Fruit fly (Drosophila melanogaster) whole organism, embryonic: ENCODE results near the gene att-ORFB.

Source experiments
- CG6272 ChIP-seq: fragments of 200-800 bp; sonication (Bioruptor generic); IDR thresholded peaks from 2 replicates; pipeline ENCODE4 v1.3.6; 2022; ENCODE audit warnings: missing biosample characterization, missing genetic modification characterization
- CG8924 ChIP-seq: fragments of 200-800 bp; optimal IDR thresholded peaks from 3 replicates; lab custom pipeline; 2019; ENCODE audit warnings: missing biosample characterization, mild to moderate bottlenecking, missing genetic modification characterization, moderate library complexity
- E2f2 ChIP-seq: fragments of 200-800 bp; sonication (Bioruptor generic); IDR thresholded peaks from 2 replicates; pipeline ENCODE4 v1.3.6; 2022; ENCODE audit warnings: missing biosample characterization, missing genetic modification characterization
- Max ChIP-seq: fragments of 200-800 bp; sonication (Bioruptor generic); optimal IDR thresholded peaks from 2 replicates; lab custom pipeline; 2016; ENCODE audit warnings: missing biosample characterization, mild to moderate bottlenecking, missing genetic modification characterization
- az2 ChIP-seq: fragments of 200-800 bp; sonication (Bioruptor generic); optimal IDR thresholded peaks from 3 replicates; lab custom pipeline; 2016; ENCODE audit warnings: missing biosample characterization, missing genetic modification characterization
- chinmo ChIP-seq: fragments of 200-800 bp; sonication (Bioruptor generic); IDR thresholded peaks from 4 replicates; pipeline ENCODE4 v1.3.6; 2022; ENCODE audit warnings: missing biosample characterization, missing genetic modification characterization; ENCODE audit not compliant: partially characterized antibody
- lola ChIP-seq, 3 experiments: fragments of >200 bp in 2 of 3; fragments of 200-800 bp in 1 of 3; sonication (Bioruptor generic) in 1 of 3; optimal IDR thresholded peaks; 2 replicates each; lab custom pipeline; 2017 to 2019; ENCODE audit warnings: missing biosample characterization in 3 of 3, missing genetic modification characterization in 3 of 3, mild to moderate bottlenecking in 1 of 3, moderate library complexity in 1 of 3
- mirr ChIP-seq: fragments of 200-800 bp; sonication (Bioruptor generic); optimal IDR thresholded peaks from 3 replicates; lab custom pipeline; 2018; ENCODE audit warnings: missing biosample characterization, mild to moderate bottlenecking, missing genetic modification characterization
- trem ChIP-seq: fragments of 200-800 bp; optimal IDR thresholded peaks from 3 replicates; lab custom pipeline; 2019; ENCODE audit warnings: missing biosample characterization, mild to moderate bottlenecking, missing genetic modification characterization, moderate library complexity
- vnd ChIP-seq: fragments of 200-800 bp; sonication (Bioruptor generic); IDR thresholded peaks from 3 replicates; pipeline ENCODE4 v1.3.6; 2022; ENCODE audit warnings: missing biosample characterization, missing genetic modification characterization; ENCODE audit not compliant: partially characterized antibody

dm6 chr3R:20560668-20561226 is 6.5 kb upstream of the att-ORFB start, which contains the start of gene CG5191:
- TF ChIP-seq lola (GFP tag; optimal IDR thresholded peaks at IDR 0.05; lab: Kevin White, UChicago) (peak in 1 of 3 experiments; percentile 23), mirr (GFP tag; lab: Kevin White, UChicago) (no peak), E2f2 (GFP tag; lab: Robert Waterston, UW) (no peak), Max (GFP tag; lab: Kevin White, UChicago) (no peak), trem (tag; lab: Kevin White, UChicago) (no peak), CG8924 (tag; lab: Kevin White, UChicago) (no peak), chinmo (GFP tag; lab: Robert Waterston, UW) (peak; percentile 84; the same call in 1 of the 4 replicates), az2 (GFP tag; lab: Kevin White, UChicago) (no peak), CG6272 (GFP tag; lab: Robert Waterston, UW) (no peak), vnd (GFP tag; lab: Robert Waterston, UW) (no peak)
